Worm (Caenorhabditis elegans): Measurements from ENCODE around the gene hil-1.

Gene hil-1

DNA sequence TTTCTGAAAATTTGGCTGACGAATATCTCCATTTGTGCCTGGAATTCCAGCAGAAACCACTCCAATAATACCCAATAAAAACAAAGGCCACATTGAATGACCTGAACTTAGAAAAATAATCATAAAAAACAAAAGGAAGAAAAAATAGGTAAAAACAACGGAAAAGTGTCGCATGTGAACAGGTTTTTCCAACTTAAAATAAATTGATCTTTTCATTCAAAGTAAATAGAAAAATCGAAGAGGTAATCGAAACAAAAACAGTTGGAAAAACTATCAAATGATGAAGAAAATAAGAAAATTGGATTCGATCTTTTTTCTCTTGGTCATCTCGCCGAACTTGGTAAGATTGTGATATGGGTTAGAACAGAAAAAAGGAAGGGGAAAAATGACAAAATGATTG is 28.1 kb upstream of the hil-1 start, which contains the start of gene zmp-4:
TSS of gene zmp-4 (minus strand) at position 101 of the 400 bp plus-strand sequence.
- TF ChIP-seq nhr-25 (tag; optimal IDR thresholded peaks at IDR 0.05) (no peak), F13H6.1 (tag; optimal IDR thresholded peaks at IDR 0.05) (no peak), nhr-6 (tag; optimal IDR thresholded peaks at IDR 0.05) (no peak), unc-55 (GFP tag; optimal IDR thresholded peaks at IDR 0.05) (no peak), snpc-4 (tag; optimal IDR thresholded peaks at IDR 0.05) (no peak), lin-39 (tag; optimal IDR thresholded peaks at IDR 0.05) (no peak), sma-9 (GFP tag; optimal IDR thresholded peaks at IDR 0.05) (no peak), sma-9 (tag; optimal IDR thresholded peaks at IDR 0.05) (no peak), nhr-21 (tag; optimal IDR thresholded peaks at IDR 0.05) (no peak), ama-1 (optimal IDR thresholded peaks at IDR 0.05) (no peak)

ce11 chrV:14924104-14924503 is 25.5 kb upstream of the hil-1 start, which contains the start of gene srg-54:
Gene srg-54 (minus strand): TSS chrV:14924204.
- TF ChIP-seq dmd-4 (tag; optimal IDR thresholded peaks at IDR 0.05): no peak
- TF ChIP-seq C34F6.9 (tag; optimal IDR thresholded peaks at IDR 0.05): no peak
- no peak for TF ChIP-seq Y55F3AM.14 (GFP tag; optimal IDR thresholded peaks at IDR 0.05)
- TF ChIP-seq F13H6.1 (tag; optimal IDR thresholded peaks at IDR 0.05): no peak
- no peak for TF ChIP-seq nhr-129 (tag; optimal IDR thresholded peaks at IDR 0.05)
- TF ChIP-seq unc-62 (GFP tag; optimal IDR thresholded peaks at IDR 0.05): no peak
- TF ChIP-seq alr-1 (tag; optimal IDR thresholded peaks at IDR 0.05): no peak
- no peak for TF ChIP-seq ztf-4 (tag; optimal IDR thresholded peaks at IDR 0.05)
- no peak for TF ChIP-seq aly-2 (tag; optimal IDR thresholded peaks at IDR 0.05)
- no peak for TF ChIP-seq ztf-1 (GFP tag; conservative IDR thresholded peaks at IDR 0.05)
- no peak for TF ChIP-seq unc-55 (GFP tag; optimal IDR thresholded peaks at IDR 0.05)
- no peak for TF ChIP-seq elt-1 (tag; optimal IDR thresholded peaks at IDR 0.05)
- TF ChIP-seq sma-3 (GFP tag; optimal IDR thresholded peaks at IDR 0.05): no peak
- no peak for TF ChIP-seq sem-4 (tag; optimal IDR thresholded peaks at IDR 0.05)
- no peak for TF ChIP-seq nhr-6 (tag; optimal IDR thresholded peaks at IDR 0.05)
- TF ChIP-seq fos-1 (tag; optimal IDR thresholded peaks at IDR 0.05): no peak

DNA sequence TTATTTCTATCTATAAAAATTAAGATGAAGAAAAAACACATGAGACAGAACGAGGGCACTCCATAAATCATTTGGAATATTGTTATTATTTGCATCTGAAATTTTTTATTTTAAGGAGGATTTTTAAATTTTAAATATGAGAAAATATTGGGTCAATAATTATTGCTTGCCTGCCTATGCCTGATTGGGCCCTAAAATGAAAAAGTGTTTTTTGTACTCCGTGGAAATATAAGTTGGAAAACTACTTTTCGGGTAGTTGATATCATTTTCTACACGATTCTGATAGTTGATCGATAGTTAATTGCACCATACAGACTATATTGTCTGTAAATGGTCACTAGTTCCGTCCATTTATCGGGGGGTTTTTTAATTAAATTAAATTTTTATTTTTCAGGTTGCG is 21.3 kb upstream of the hil-1 start, which contains the start of gene srg-55:
TSS of gene srg-55 (minus strand) at position 101 of the 400 bp plus-strand sequence.
- TF ChIP-seq peb-1 (tag; optimal IDR thresholded peaks at IDR 0.05) (no peak), unc-55 (GFP tag; optimal IDR thresholded peaks at IDR 0.05) (no peak), nhr-21 (tag; optimal IDR thresholded peaks at IDR 0.05) (no peak), nhr-6 (tag; optimal IDR thresholded peaks at IDR 0.05) (no peak), mab-5 (tag; optimal IDR thresholded peaks at IDR 0.05) (no peak), R02D3.7 (tag; optimal IDR thresholded peaks at IDR 0.05) (no peak), ztf-11 (tag; optimal IDR thresholded peaks at IDR 0.05) (no peak)

DNA sequence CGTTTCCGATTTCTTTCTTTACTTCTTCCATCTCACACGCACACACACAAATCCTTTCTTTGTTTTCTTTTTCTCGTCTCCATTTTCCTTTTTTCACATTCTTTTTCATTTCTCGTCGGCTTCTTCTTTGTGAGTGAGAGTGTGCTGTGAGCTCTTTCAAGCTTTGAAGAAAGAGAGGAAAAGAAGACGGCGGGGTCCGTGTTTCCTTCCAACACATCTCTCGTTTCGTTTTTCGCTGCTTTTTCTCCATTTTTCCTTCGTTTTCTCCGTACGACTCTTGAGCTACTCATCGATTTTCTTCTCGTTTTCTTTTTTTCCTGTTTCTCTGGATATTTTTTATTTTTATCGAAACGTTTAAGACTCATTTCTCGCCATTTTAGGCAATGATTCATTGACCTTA is 19.4 kb upstream of the hil-1 start:
- no peak for TF ChIP-seq nhr-21 (tag; optimal IDR thresholded peaks at IDR 0.05)
- peak in 1 of 2 experiments; percentile 31 for TF ChIP-seq lsy-2 (tag; optimal IDR thresholded peaks at IDR 0.05)
- no peak for TF ChIP-seq nhr-6 (tag; optimal IDR thresholded peaks at IDR 0.05)
- TF ChIP-seq ztf-1 (GFP tag; conservative IDR thresholded peaks at IDR 0.05): no peak
- TF ChIP-seq peb-1 (tag; optimal IDR thresholded peaks at IDR 0.05): no peak
- no peak for TF ChIP-seq elt-3 (tag; optimal IDR thresholded peaks at IDR 0.05)
- TF ChIP-seq lin-39 (tag; optimal IDR thresholded peaks at IDR 0.05): no peak
- no peak for TF ChIP-seq sma-9 (GFP tag; optimal IDR thresholded peaks at IDR 0.05)
- no peak for TF ChIP-seq sma-9 (tag; optimal IDR thresholded peaks at IDR 0.05)
- TF ChIP-seq nhr-11 (tag; optimal IDR thresholded peaks at IDR 0.05): no peak
- TF ChIP-seq ztf-4 (tag; optimal IDR thresholded peaks at IDR 0.05): no peak
- peak; percentile 7 for TF ChIP-seq F13H6.1 (tag; optimal IDR thresholded peaks at IDR 0.05)
- no peak for TF ChIP-seq nhr-12 (tag; optimal IDR thresholded peaks at IDR 0.05)
- no peak for TF ChIP-seq mdl-1 (tag; optimal IDR thresholded peaks at IDR 0.05)
- TF ChIP-seq snpc-4 (tag; optimal IDR thresholded peaks at IDR 0.05): no peak
- TF ChIP-seq mab-5 (tag; optimal IDR thresholded peaks at IDR 0.05): no peak
- TF ChIP-seq fos-1 (tag; optimal IDR thresholded peaks at IDR 0.05): no peak
- TF ChIP-seq nhr-23 (tag; optimal IDR thresholded peaks at IDR 0.05): no peak
- no peak for TF ChIP-seq lin-13 (GFP tag; optimal IDR thresholded peaks at IDR 0.05)
- TF ChIP-seq egl-27 (tag; optimal IDR thresholded peaks at IDR 0.05): no peak
- no peak for TF ChIP-seq mbf-1 (tag; optimal IDR thresholded peaks at IDR 0.05)
- TF ChIP-seq nhr-129 (tag; optimal IDR thresholded peaks at IDR 0.05): peak; percentile 44
- no peak for TF ChIP-seq ama-1 (optimal IDR thresholded peaks at IDR 0.05)
- no peak for TF ChIP-seq ceh-82 (tag; optimal IDR thresholded peaks at IDR 0.05)
- TF ChIP-seq ceh-16 (tag; optimal IDR thresholded peaks at IDR 0.05): no peak
- TF ChIP-seq elt-1 (tag; optimal IDR thresholded peaks at IDR 0.05): no peak
- TF ChIP-seq Y55F3AM.14 (GFP tag; optimal IDR thresholded peaks at IDR 0.05): peak; percentile 3
- TF ChIP-seq gmeb-1 (tag; optimal IDR thresholded peaks at IDR 0.05): no peak
- TF ChIP-seq ztf-11 (tag; optimal IDR thresholded peaks at IDR 0.05): no peak
- TF ChIP-seq nhr-25 (tag; optimal IDR thresholded peaks at IDR 0.05): no peak
- no peak for TF ChIP-seq aly-2 (tag; optimal IDR thresholded peaks at IDR 0.05)
- TF ChIP-seq crh-2 (tag; optimal IDR thresholded peaks at IDR 0.05): peak; percentile 46
- TF ChIP-seq lin-11 (tag; optimal IDR thresholded peaks at IDR 0.05): no peak
- TF ChIP-seq zag-1 (tag; optimal IDR thresholded peaks at IDR 0.05): no peak
- TF ChIP-seq sma-3 (GFP tag; optimal IDR thresholded peaks at IDR 0.05): no peak
- TF ChIP-seq unc-39 (tag; optimal IDR thresholded peaks at IDR 0.05): no peak
- TF ChIP-seq dmd-4 (tag; optimal IDR thresholded peaks at IDR 0.05): no peak
- TF ChIP-seq nhr-237 (tag; optimal IDR thresholded peaks at IDR 0.05): no peak
- no peak for TF ChIP-seq skn-1 (tag; optimal IDR thresholded peaks at IDR 0.05)
- peak; percentile 93 for TF ChIP-seq unc-55 (GFP tag; optimal IDR thresholded peaks at IDR 0.05)
- no peak for TF ChIP-seq ZK546.5 (tag; optimal IDR thresholded peaks at IDR 0.05)
